Worm (Caenorhabditis elegans) whole organism, L2 larva: Measurements from ENCODE around the gene F11A10.6.

ENCODE experiments used
- C34F6.9 ChIP-seq: fragments of 150-350 bp; optimal IDR thresholded peaks from 2 replicates; lab custom pipeline; 2014; ENCODE audit warnings: missing biosample characterization, missing genetic modification characterization
- R02D3.7 ChIP-seq: fragments of 150-350 bp; optimal IDR thresholded peaks from 2 replicates; lab custom pipeline; 2014; ENCODE audit warnings: missing biosample characterization, missing genetic modification characterization
- Y55F3AM.14 ChIP-seq: fragments of 200-800 bp; sonication (Bioruptor generic); optimal IDR thresholded peaks from 2 replicates; lab custom pipeline; 2018; ENCODE audit warnings: mild to moderate bottlenecking, missing genetic modification characterization, missing compliant biosample characterization
- ZK546.5 ChIP-seq: sonication (generic microtip); optimal IDR thresholded peaks from 2 replicates; lab custom pipeline; 2017; ENCODE audit warnings: missing biosample characterization, missing genetic modification characterization
- alr-1 ChIP-seq: fragments of 150-350 bp; optimal IDR thresholded peaks from 2 replicates; lab custom pipeline; 2014; ENCODE audit warnings: missing biosample characterization, missing genetic modification characterization
- ceh-16 ChIP-seq: fragments of 150-350 bp; optimal IDR thresholded peaks from 2 replicates; lab custom pipeline; 2014; ENCODE audit warnings: missing biosample characterization, missing genetic modification characterization
- ceh-82 ChIP-seq: fragments of 150-350 bp; optimal IDR thresholded peaks from 2 replicates; lab custom pipeline; 2014; ENCODE audit warnings: missing biosample characterization, missing genetic modification characterization
- crh-2 ChIP-seq: sonication (generic microtip); optimal IDR thresholded peaks from 2 replicates; lab custom pipeline; 2017; ENCODE audit warnings: missing biosample characterization, missing genetic modification characterization
- elt-3 ChIP-seq: sonication (generic microtip); optimal IDR thresholded peaks from 2 replicates; lab custom pipeline; 2017; ENCODE audit warnings: missing biosample characterization, missing genetic modification characterization
- fos-1 ChIP-seq: fragments of 150-350 bp; optimal IDR thresholded peaks from 2 replicates; lab custom pipeline; 2014; ENCODE audit warnings: missing biosample characterization, missing genetic modification characterization
- lin-11 ChIP-seq: fragments of 150-350 bp; sonication (generic microtip); optimal IDR thresholded peaks from 2 replicates; lab custom pipeline; 2014; ENCODE audit warnings: missing biosample characterization, missing genetic modification characterization, inconsistent platforms, mixed read lengths
- lin-13 ChIP-seq: fragments of 150-350 bp; optimal IDR thresholded peaks from 2 replicates; lab custom pipeline; 2014; ENCODE audit warnings: missing biosample characterization, missing genetic modification reagents, missing genetic modification characterization
- lin-39 ChIP-seq: fragments of 150-350 bp; optimal IDR thresholded peaks from 2 replicates; lab custom pipeline; 2014; ENCODE audit warnings: missing biosample characterization, missing genetic modification reagents, missing genetic modification characterization
- lsy-2 ChIP-seq, 2 experiments: fragments of 150-350 bp in 1 of 2; sonication (generic microtip) in 1 of 2; optimal IDR thresholded peaks; 2 replicates each; lab custom pipeline; 2014 to 2017; ENCODE audit warnings: missing biosample characterization in 2 of 2, missing genetic modification characterization in 2 of 2
- mbf-1 ChIP-seq: sonication (generic microtip); optimal IDR thresholded peaks from 2 replicates; lab custom pipeline; 2017; ENCODE audit warnings: missing biosample characterization, missing genetic modification characterization
- nhr-10 ChIP-seq: sonication (generic microtip); optimal IDR thresholded peaks from 2 replicates; lab custom pipeline; 2017; ENCODE audit warnings: missing biosample characterization, missing genetic modification characterization
- nhr-11 ChIP-seq: fragments of 150-350 bp; optimal IDR thresholded peaks from 2 replicates; lab custom pipeline; 2014; ENCODE audit warnings: missing biosample characterization, missing genetic modification characterization
- nhr-12 ChIP-seq: fragments of 150-350 bp; optimal IDR thresholded peaks from 2 replicates; lab custom pipeline; 2014; ENCODE audit warnings: missing biosample characterization, missing genetic modification characterization
- nhr-129 ChIP-seq: fragments of 150-350 bp; optimal IDR thresholded peaks from 2 replicates; lab custom pipeline; 2014; ENCODE audit warnings: missing biosample characterization, missing genetic modification characterization
- nhr-23 ChIP-seq: fragments of 150-350 bp; optimal IDR thresholded peaks from 2 replicates; lab custom pipeline; 2014; ENCODE audit warnings: missing biosample characterization, missing genetic modification reagents, missing genetic modification characterization
- nhr-237 ChIP-seq: fragments of 150-350 bp; optimal IDR thresholded peaks from 2 replicates; lab custom pipeline; 2014; ENCODE audit warnings: missing biosample characterization, missing genetic modification characterization
- sma-3 ChIP-seq: sonication (generic microtip); optimal IDR thresholded peaks from 2 replicates; lab custom pipeline; 2016; ENCODE audit warnings: missing genetic modification reagents, missing genetic modification characterization, missing compliant biosample characterization
- snpc-4 ChIP-seq: fragments of 150-350 bp; optimal IDR thresholded peaks from 2 replicates; lab custom pipeline; 2014; ENCODE audit warnings: missing biosample characterization, missing genetic modification characterization
- unc-39 ChIP-seq: fragments of 150-350 bp; optimal IDR thresholded peaks from 2 replicates; lab custom pipeline; 2014; ENCODE audit warnings: missing biosample characterization, missing genetic modification characterization
- unc-55 ChIP-seq: fragments of 150-350 bp; sonication (generic microtip); optimal IDR thresholded peaks from 3 replicates; lab custom pipeline; 2014; ENCODE audit warnings: missing biosample characterization, missing genetic modification reagents, missing genetic modification characterization
- ztf-1 ChIP-seq: fragments of 200-800 bp; sonication (Bioruptor generic); conservative IDR thresholded peaks from 2 replicates; pipeline ENCODE4 v1.3.6; 2022; ENCODE audit warnings: missing genetic modification characterization, missing compliant biosample characterization
- ztf-11 ChIP-seq: sonication (generic microtip); optimal IDR thresholded peaks from 2 replicates; lab custom pipeline; 2017; ENCODE audit warnings: missing biosample characterization, missing genetic modification characterization

Gene F11A10.6

ce11 chrIV:12127838-12128237 lies 38.4 kb upstream of the F11A10.6 start:
- TF ChIP-seq crh-2 (no peak), ztf-11 (tag; lab: Kevin White, UChicago) (no peak), nhr-129 (tag; lab: Kevin White, UChicago) (peak; percentile 73), mbf-1 (tag; lab: Kevin White, UChicago) (no peak), nhr-237 (tag; lab: Kevin White, UChicago) (no peak), lin-39 (tag; lab: Kevin White, UChicago) (no peak), lsy-2 (tag; optimal IDR thresholded peaks at IDR 0.05; lab: Kevin White, UChicago) (peak in 1 of 2 experiments; percentile 43), Y55F3AM.14 (GFP tag; lab: Kevin White, UChicago) (no peak), R02D3.7 (tag; lab: Kevin White, UChicago) (no peak), unc-55 (GFP tag; lab: Kevin White, UChicago) (peak; percentile 31)
- TF ChIP-seq, all 48 proteins: peak for 3

- TF ChIP-seq lsy-2 (tag; optimal IDR thresholded peaks at IDR 0.05; lab: Kevin White, UChicago): peak in 1 of 2 experiments; percentile 15
- no peak for TF ChIP-seq ceh-82 (tag; lab: Kevin White, UChicago)
Observed at ce11 chrIV:12126740-12127472, 37.5 kb upstream of the F11A10.6 start.

- TF ChIP-seq unc-55 (GFP tag; lab: Kevin White, UChicago) (no peak), nhr-23 (tag; lab: Kevin White, UChicago) (no peak), snpc-4 (tag; lab: Kevin White, UChicago) (no peak), sma-3 (GFP tag; lab: Kevin White, UChicago) (no peak), ceh-82 (tag; lab: Kevin White, UChicago) (no peak), elt-3 (tag; lab: Kevin White, UChicago) (no peak), nhr-10 (no peak), mbf-1 (tag; lab: Kevin White, UChicago) (no peak), ztf-11 (tag; lab: Kevin White, UChicago) (no peak), alr-1 (tag; lab: Kevin White, UChicago) (no peak), nhr-12 (tag; lab: Kevin White, UChicago) (no peak), nhr-11 (no peak), Y55F3AM.14 (GFP tag; lab: Kevin White, UChicago) (no peak)
Observed at ce11 chrIV:12124314-12125084, 35.0 kb upstream of the F11A10.6 start, which contains the start of gene dhhc-6. TSS of gene dhhc-6 (plus strand) at chrIV:12124952.

- TF ChIP-seq sma-3 (GFP tag; lab: Kevin White, UChicago): no peak
- no peak for TF ChIP-seq snpc-4 (tag; lab: Kevin White, UChicago)
- TF ChIP-seq lin-11 (tag; lab: Kevin White, UChicago): no peak
- peak; percentile 49 for TF ChIP-seq unc-55 (GFP tag; lab: Kevin White, UChicago)
- no peak for TF ChIP-seq ztf-1 (GFP tag; lab: Robert Waterston, UW)
- TF ChIP-seq alr-1 (tag; lab: Kevin White, UChicago): no peak
- TF ChIP-seq nhr-129 (tag; lab: Kevin White, UChicago): peak; percentile 33
- no peak for TF ChIP-seq ZK546.5 (tag; lab: Kevin White, UChicago)
- peak; percentile 61 for TF ChIP-seq C34F6.9 (tag; lab: Kevin White, UChicago)
- peak in 1 of 2 experiments; percentile 32 for TF ChIP-seq lsy-2 (tag; optimal IDR thresholded peaks at IDR 0.05; lab: Kevin White, UChicago)
- peak; percentile 8 for TF ChIP-seq fos-1 (tag; lab: Kevin White, UChicago)
- no peak for TF ChIP-seq lin-13 (GFP tag; lab: Kevin White, UChicago)
- no peak for TF ChIP-seq nhr-23 (tag; lab: Kevin White, UChicago)
Observed at ce11 chrIV:12122874-12123664, 33.6 kb upstream of the F11A10.6 start, which contains the start of gene aly-3. TSS of gene aly-3 (plus strand) at chrIV:12123282.

- peak; percentile 68 for TF ChIP-seq unc-55 (GFP tag; lab: Kevin White, UChicago)
- TF ChIP-seq nhr-129 (tag; lab: Kevin White, UChicago): peak; percentile 76
- no peak for TF ChIP-seq unc-39 (tag; lab: Kevin White, UChicago)
- TF ChIP-seq lsy-2 (tag; optimal IDR thresholded peaks at IDR 0.05; lab: Kevin White, UChicago): peak in 1 of 2 experiments; percentile 55
- no peak for TF ChIP-seq crh-2
- TF ChIP-seq C34F6.9 (tag; lab: Kevin White, UChicago): peak; percentile 71
- TF ChIP-seq ceh-16 (tag; lab: Kevin White, UChicago): no peak
- TF ChIP-seq Y55F3AM.14 (GFP tag; lab: Kevin White, UChicago): no peak
- TF ChIP-seq, all 48 proteins: peak for 4
Observed at ce11 chrIV:12121076-12121475, 31.6 kb upstream of the F11A10.6 start, which contains the start of the genes ddb-1 and M18.6. TSS of gene ddb-1 (minus strand) at chrIV:12121165. TSS of gene M18.6 (plus strand) at chrIV:12121310.
